Worm (Caenorhabditis elegans) whole organism, L4/young adult: ENCODE results near the gene csr-1.

Experiments used
- W03F9.2 ChIP-seq: fragments of 150-350 bp; optimal IDR thresholded peaks from 2 replicates; lab custom pipeline; 2014; ENCODE audit warnings: missing biosample characterization, missing genetic modification characterization
- dao-5 ChIP-seq: sonication (generic microtip); optimal IDR thresholded peaks from 2 replicates; lab custom pipeline; 2016; ENCODE audit warnings: missing genotype, missing genetic modification characterization, moderate library complexity, missing compliant biosample characterization
- him-1 ChIP-seq: sonication (generic microtip); optimal IDR thresholded peaks from 2 replicates; lab custom pipeline; 2016; ENCODE audit warnings: missing genotype, missing genetic modification reagents, missing genetic modification characterization, missing compliant biosample characterization

DNA sequence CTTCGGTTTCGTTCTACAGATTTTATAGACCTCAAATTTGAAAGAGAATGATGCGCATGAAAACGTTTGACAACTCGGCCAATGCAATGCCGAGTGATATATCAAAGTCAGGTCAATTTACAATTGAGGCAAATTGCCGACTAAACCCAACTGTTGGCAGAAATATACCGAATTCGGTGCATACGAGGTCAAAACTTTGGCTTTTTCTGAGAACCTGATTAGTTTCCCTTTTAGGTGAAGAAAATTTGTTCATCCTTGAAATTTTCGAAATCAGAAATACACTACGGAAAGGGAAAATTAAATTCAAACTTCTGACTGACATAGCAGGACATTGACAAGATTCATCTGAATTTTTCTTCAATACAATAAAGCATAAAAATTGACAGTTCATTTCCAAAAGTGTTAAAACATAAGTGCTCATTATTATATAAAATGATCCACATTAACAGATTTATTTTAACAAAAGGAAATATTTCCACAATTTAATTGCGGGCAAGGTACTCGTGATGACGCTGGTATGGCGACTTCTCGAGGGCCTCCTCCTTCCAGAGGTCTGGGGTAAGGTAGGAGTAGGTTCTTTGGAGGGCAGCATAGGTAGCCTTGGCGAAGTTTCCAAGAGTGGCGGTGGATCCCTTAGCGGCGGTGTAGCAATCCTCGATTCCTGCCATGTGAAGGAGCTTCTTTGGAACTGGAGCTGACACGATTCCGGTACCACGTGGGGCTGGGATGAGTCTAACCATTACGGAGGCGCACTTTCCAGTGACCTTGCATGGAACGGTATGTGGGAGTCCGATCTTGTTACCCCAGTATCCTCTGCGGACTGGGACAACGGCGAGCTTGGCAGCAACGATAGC lies 31.9 kb upstream of the csr-1 start:
- no peak for TF ChIP-seq W03F9.2 (tag; lab: Kevin White, UChicago)
- TF ChIP-seq him-1 (tag; lab: Kevin White, UChicago) = no peak
- no peak for TF ChIP-seq dao-5 (tag; lab: Kevin White, UChicago)
